Worm (Caenorhabditis elegans) whole organism, mixed stage, embryonic: ENCODE data around the gene ZC262.7.

Experiments used
- bed-3 ChIP-seq: fragments of 200-800 bp; sonication (Bioruptor generic); optimal IDR thresholded peaks from 3 replicates; lab custom pipeline; 2018; ENCODE audit warnings: mild to moderate bottlenecking, missing genetic modification characterization, moderate library complexity, missing compliant biosample characterization
- blmp-1 ChIP-seq: fragments of 150-350 bp; optimal IDR thresholded peaks from 2 replicates; lab custom pipeline; 2014; ENCODE audit warnings: missing biosample characterization, missing genetic modification characterization
- ceh-39 ChIP-seq: fragments of 150-350 bp; optimal IDR thresholded peaks from 2 replicates; lab custom pipeline; 2014; ENCODE audit warnings: missing biosample characterization, missing genetic modification characterization
- ces-1 ChIP-seq: fragments of 150-350 bp; optimal IDR thresholded peaks from 2 replicates; lab custom pipeline; 2014; ENCODE audit warnings: missing biosample characterization, missing genetic modification reagents, missing genetic modification characterization
- cnd-1 ChIP-seq: fragments of 200-800 bp; sonication (Bioruptor generic); optimal IDR thresholded peaks from 2 replicates; lab custom pipeline; 2018; ENCODE audit warnings: mild to moderate bottlenecking, missing genetic modification characterization, missing compliant biosample characterization
- elt-1 ChIP-seq: sonication (generic microtip); optimal IDR thresholded peaks from 2 replicates; lab custom pipeline; 2017; ENCODE audit warnings: missing genetic modification characterization, mild to moderate bottlenecking, missing compliant biosample characterization, antibody characterized with exemption, moderate library complexity, borderline replicate concordance; ENCODE audit not compliant: insufficient read depth
- elt-3 ChIP-seq: fragments of 150-350 bp; optimal IDR thresholded peaks from 2 replicates; lab custom pipeline; 2014; ENCODE audit warnings: missing biosample characterization, missing genetic modification characterization
- flh-1 ChIP-seq: fragments of 200-800 bp; sonication (Bioruptor generic); optimal IDR thresholded peaks from 2 replicates; lab custom pipeline; 2018; ENCODE audit warnings: mild to moderate bottlenecking, missing genetic modification characterization, moderate library complexity, missing compliant biosample characterization
- ham-2 ChIP-seq: fragments of 200-800 bp; sonication (Bioruptor generic); optimal IDR thresholded peaks from 2 replicates; lab custom pipeline; 2018; ENCODE audit warnings: mild to moderate bottlenecking, missing genetic modification characterization, missing compliant biosample characterization
- hlh-1 ChIP-seq: fragments of 150-350 bp; optimal IDR thresholded peaks from 2 replicates; lab custom pipeline; 2014; ENCODE audit warnings: missing biosample characterization, missing genetic modification reagents, missing genetic modification characterization
- lin-13 ChIP-seq: fragments of 150-350 bp; optimal IDR thresholded peaks from 2 replicates; lab custom pipeline; 2014; ENCODE audit warnings: missing biosample characterization, missing genetic modification characterization
- lin-32 ChIP-seq: fragments of 200-800 bp; sonication (Bioruptor generic); optimal IDR thresholded peaks from 2 replicates; lab custom pipeline; 2018; ENCODE audit warnings: mild to moderate bottlenecking, missing genetic modification characterization, missing compliant biosample characterization
- mab-5 ChIP-seq: fragments of 150-350 bp; optimal IDR thresholded peaks from 2 replicates; lab custom pipeline; 2014; ENCODE audit warnings: missing biosample characterization, missing genetic modification characterization
- mls-2 ChIP-seq: sonication (generic microtip); optimal IDR thresholded peaks from 2 replicates; lab custom pipeline; 2016; ENCODE audit warnings: mild to moderate bottlenecking, missing genetic modification characterization, moderate library complexity, missing compliant biosample characterization
- nhr-2 ChIP-seq: fragments of 150-350 bp; optimal IDR thresholded peaks from 2 replicates; lab custom pipeline; 2014; ENCODE audit warnings: missing biosample characterization, missing genetic modification characterization
- nhr-237 ChIP-seq: fragments of 150-350 bp; optimal IDR thresholded peaks from 2 replicates; lab custom pipeline; 2014; ENCODE audit warnings: missing biosample characterization, missing genetic modification characterization
- nhr-28 ChIP-seq: fragments of 150-350 bp; optimal IDR thresholded peaks from 2 replicates; lab custom pipeline; 2014; ENCODE audit warnings: missing biosample characterization, missing genetic modification characterization
- nhr-76 ChIP-seq: sonication (generic microtip); optimal IDR thresholded peaks from 2 replicates; lab custom pipeline; 2017; ENCODE audit warnings: missing biosample characterization, missing genetic modification characterization
- pha-4 ChIP-seq: fragments of 150-350 bp; optimal IDR thresholded peaks from 2 replicates; lab custom pipeline; 2018; ENCODE audit warnings: missing biosample characterization, missing genetic modification reagents, missing genetic modification characterization
- sem-2 ChIP-seq: fragments of 200-800 bp; sonication (Bioruptor generic); optimal IDR thresholded peaks from 2 replicates; lab custom pipeline; 2018; ENCODE audit warnings: mild to moderate bottlenecking, missing genetic modification characterization, missing compliant biosample characterization
- snpc-4 ChIP-seq: fragments of 150-350 bp; optimal IDR thresholded peaks from 2 replicates; lab custom pipeline; 2014; ENCODE audit warnings: missing biosample characterization, missing genetic modification characterization
- sptf-1 ChIP-seq: sonication (generic microtip); optimal IDR thresholded peaks from 2 replicates; lab custom pipeline; 2017; ENCODE audit warnings: mild to moderate bottlenecking, missing genetic modification characterization, moderate library complexity, missing compliant biosample characterization
- tbx-8 ChIP-seq: fragments of 200-800 bp; sonication (Bioruptor generic); optimal IDR thresholded peaks from 2 replicates; lab custom pipeline; 2018; ENCODE audit warnings: mild to moderate bottlenecking, missing genetic modification characterization, moderate library complexity, missing compliant biosample characterization
- unc-120 ChIP-seq: sonication (generic microtip); optimal IDR thresholded peaks from 2 replicates; lab custom pipeline; 2017; ENCODE audit warnings: missing genetic modification characterization, missing compliant biosample characterization; ENCODE audit not compliant: poor library complexity, severe bottlenecking
- unc-39 ChIP-seq: fragments of 150-350 bp; optimal IDR thresholded peaks from 2 replicates; lab custom pipeline; 2014; ENCODE audit warnings: missing biosample characterization, missing genetic modification characterization
- unc-62 ChIP-seq: fragments of 150-350 bp; optimal IDR thresholded peaks from 2 replicates; lab custom pipeline; 2014; ENCODE audit warnings: missing biosample characterization, missing genetic modification reagents, missing genetic modification characterization
- zip-8 ChIP-seq: fragments of 150-350 bp; optimal IDR thresholded peaks from 2 replicates; lab custom pipeline; 2014; ENCODE audit warnings: missing biosample characterization, missing genetic modification characterization
- ztf-11 ChIP-seq: fragments of 150-350 bp; optimal IDR thresholded peaks from 2 replicates; lab custom pipeline; 2014; ENCODE audit warnings: missing biosample characterization, missing genetic modification characterization

Gene ZC262.7

ce11 chrIII:8370846-8371257 is 26.7 kb upstream of the ZC262.7 start:
- TF ChIP-seq unc-120 (tag; lab: Kevin White, UChicago): no peak
- no peak for TF ChIP-seq nhr-2 (tag; lab: Kevin White, UChicago)
- no peak for TF ChIP-seq tbx-8 (GFP tag; lab: Kevin White, UChicago)
- TF ChIP-seq cnd-1 (tag; lab: Kevin White, UChicago): no peak
- no peak for TF ChIP-seq ceh-39 (tag; lab: Kevin White, UChicago)
- no peak for TF ChIP-seq bed-3 (GFP tag; lab: Kevin White, UChicago)
- no peak for TF ChIP-seq ham-2 (GFP tag; lab: Kevin White, UChicago)
- no peak for TF ChIP-seq mls-2 (tag; lab: Kevin White, UChicago)
- TF ChIP-seq ces-1 (GFP tag; lab: Kevin White, UChicago): no peak
- no peak for TF ChIP-seq hlh-1 (tag; lab: Kevin White, UChicago)
- no peak for TF ChIP-seq mab-5 (tag; lab: Kevin White, UChicago)
- TF ChIP-seq pha-4 (tag; lab: Kevin White, UChicago): no peak
- TF ChIP-seq blmp-1 (tag; lab: Kevin White, UChicago): no peak
- no peak for TF ChIP-seq unc-39 (tag; lab: Kevin White, UChicago)
- no peak for TF ChIP-seq zip-8 (tag; lab: Kevin White, UChicago)

DNA sequence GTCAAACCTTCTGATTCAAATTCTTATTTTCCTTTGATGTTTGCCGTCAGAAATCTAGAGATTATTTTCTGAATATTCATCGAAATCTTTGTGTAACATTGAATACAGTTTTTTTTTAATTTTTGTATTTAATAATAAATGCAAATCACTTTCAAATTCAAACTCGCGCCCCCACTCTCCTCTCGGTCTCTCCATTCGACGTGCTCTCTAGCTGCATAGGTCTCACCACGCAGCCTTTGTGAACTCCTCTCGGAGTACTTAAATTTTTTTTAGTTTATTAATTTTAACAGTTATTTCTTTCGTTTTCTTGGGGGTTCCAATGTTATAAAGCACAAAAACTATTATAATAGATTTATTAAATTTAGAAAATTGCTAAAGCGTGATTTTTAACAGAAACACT is 26.1 kb upstream of the ZC262.7 start:
- TF ChIP-seq ztf-11 (tag; lab: Kevin White, UChicago) (no peak), nhr-76 (tag; lab: Kevin White, UChicago) (no peak), sptf-1 (tag; lab: Kevin White, UChicago) (no peak), flh-1 (GFP tag; lab: Kevin White, UChicago) (no peak), ces-1 (GFP tag; lab: Kevin White, UChicago) (no peak), lin-13 (tag; lab: Kevin White, UChicago) (no peak), cnd-1 (tag; lab: Kevin White, UChicago) (no peak), elt-3 (no peak), ceh-39 (tag; lab: Kevin White, UChicago) (no peak), nhr-237 (tag; lab: Kevin White, UChicago) (no peak), hlh-1 (tag; lab: Kevin White, UChicago) (no peak)

ce11 chrIII:8369172-8369571 is 25.0 kb upstream of the ZC262.7 start:
- TF ChIP-seq zip-8 (tag; lab: Kevin White, UChicago): peak; percentile 92
- no peak for TF ChIP-seq lin-32 (GFP tag; lab: Kevin White, UChicago)
- no peak for TF ChIP-seq elt-3

DNA sequence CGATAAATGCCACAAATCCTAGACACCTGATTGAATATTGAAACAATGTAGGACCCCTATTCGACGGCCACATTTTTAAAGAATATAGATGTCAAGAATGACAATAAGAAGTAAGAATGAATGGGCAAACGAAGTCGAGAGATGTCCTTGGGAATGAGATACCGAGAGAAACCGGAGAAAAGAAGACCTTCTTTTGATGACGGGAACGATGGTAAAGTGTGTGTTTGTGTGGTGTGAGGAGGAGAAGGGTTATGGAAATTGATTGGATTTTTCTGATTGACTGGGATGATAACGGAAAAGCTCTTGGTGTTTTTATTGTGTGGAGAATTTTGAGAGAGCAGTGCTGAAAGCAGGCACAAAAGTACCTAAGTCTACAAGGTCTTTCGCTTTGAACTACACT is 24.5 kb upstream of the ZC262.7 start, which contains the start of gene R05D3.9:
TSS of gene R05D3.9 (minus strand) at position 101 of the 400 bp plus-strand sequence.
- TF ChIP-seq mab-5 (tag; lab: Kevin White, UChicago) (no peak), unc-62 (GFP tag; lab: Kevin White, UChicago) (no peak), lin-13 (tag; lab: Kevin White, UChicago) (no peak), nhr-2 (tag; lab: Kevin White, UChicago) (no peak), tbx-8 (GFP tag; lab: Kevin White, UChicago) (no peak), sem-2 (GFP tag; lab: Kevin White, UChicago) (no peak), nhr-76 (tag; lab: Kevin White, UChicago) (no peak), flh-1 (GFP tag; lab: Kevin White, UChicago) (no peak), elt-1 (tag; lab: Kevin White, UChicago) (no peak), lin-32 (GFP tag; lab: Kevin White, UChicago) (no peak), snpc-4 (tag; lab: Kevin White, UChicago) (no peak), cnd-1 (tag; lab: Kevin White, UChicago) (no peak), ces-1 (GFP tag; lab: Kevin White, UChicago) (no peak), bed-3 (GFP tag; lab: Kevin White, UChicago) (no peak), hlh-1 (tag; lab: Kevin White, UChicago) (no peak), unc-120 (tag; lab: Kevin White, UChicago) (no peak), nhr-28 (tag; lab: Kevin White, UChicago) (no peak), ham-2 (GFP tag; lab: Kevin White, UChicago) (no peak), ceh-39 (tag; lab: Kevin White, UChicago) (no peak)
